Worm (Caenorhabditis elegans): ENCODE results near the gene fbxl-3.

ce11 chrII:5399201-5399600 lies 499 bp upstream of the fbxl-3 start, which contains the start of gene mog-5:
- TF ChIP-seq blmp-1 (tag; optimal IDR thresholded peaks at IDR 0.05) (peak; percentile 18), nhr-237 (tag; optimal IDR thresholded peaks at IDR 0.05) (peak; percentile 8), elt-3 (tag; optimal IDR thresholded peaks at IDR 0.05) (no peak), unc-62 (GFP tag; optimal IDR thresholded peaks at IDR 0.05) (no peak), ceh-83 (GFP tag; optimal IDR thresholded peaks at IDR 0.05) (no peak), mep-1 (tag; optimal IDR thresholded peaks at IDR 0.05) (peak; percentile 33), ces-1 (GFP tag; optimal IDR thresholded peaks at IDR 0.05) (peak; percentile 74), cnd-1 (tag; optimal IDR thresholded peaks at IDR 0.05) (no peak)
